Fruit fly (Drosophila melanogaster): ENCODE results near the gene CG3106.

The CG3106 gene

DNA sequence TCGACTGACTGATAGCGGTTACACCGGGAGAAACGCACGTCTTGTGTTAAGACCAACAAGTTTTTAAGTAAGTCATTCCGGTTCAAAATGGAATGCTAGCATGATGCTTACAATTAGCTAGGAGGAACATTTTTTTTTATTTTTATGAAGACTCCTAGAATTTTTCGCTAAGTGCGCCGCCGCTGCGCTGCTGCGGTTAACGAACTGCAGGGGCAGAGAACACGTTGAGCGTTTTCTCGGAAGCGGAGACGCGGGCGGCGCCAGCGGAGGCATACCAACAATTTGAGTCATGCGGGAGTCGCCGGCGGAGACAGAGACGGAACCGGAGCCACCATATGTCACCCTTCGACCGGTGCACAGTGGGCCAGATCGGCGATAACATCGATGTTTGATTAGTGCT, 16.7 kb downstream of the CG3106 start (continued):
- TF ChIP-seq Sry-δ (GFP tag; optimal IDR thresholded peaks at IDR 0.05) (peak; percentile 75), CG14860 (GFP tag; IDR thresholded peaks at IDR 0.05; ENCODE audit: partially characterized antibody) (no peak), Rfx (GFP tag; IDR thresholded peaks at IDR 0.05) (peak; percentile 97), CG8281 (tag; optimal IDR thresholded peaks at IDR 0.05) (peak; percentile 87), Ravus (GFP tag; IDR thresholded peaks at IDR 0.05) (peak; percentile 91), croc (GFP tag; conservative IDR thresholded peaks at IDR 0.05) (peak; percentile 95), CG9817 (tag; optimal IDR thresholded peaks at IDR 0.05) (peak; percentile 94), Dbx (GFP tag; IDR thresholded peaks at IDR 0.05) (peak; percentile 94), Nf-YC (tag; optimal IDR thresholded peaks at IDR 0.05) (peak; percentile 83), sima (GFP tag; optimal IDR thresholded peaks at IDR 0.05) (peak; percentile 88), CG17361 (GFP tag; IDR thresholded peaks at IDR 0.05) (peak; percentile 95), B-H1 (GFP tag; IDR thresholded peaks at IDR 0.05) (peak; percentile 95), CG3065 (GFP tag; optimal IDR thresholded peaks at IDR 0.05) (peak; percentile 93), hth (optimal IDR thresholded peaks at IDR 0.05) (no peak), slbo (GFP tag; IDR thresholded peaks at IDR 0.05) (peak; percentile 97), cwo (GFP tag; optimal IDR thresholded peaks at IDR 0.05) (peak; percentile 93), CG11456 (GFP tag; IDR thresholded peaks at IDR 0.05) (peak; percentile 97), PHDP (tag; optimal IDR thresholded peaks at IDR 0.05) (peak; percentile 94), CG3995 (GFP tag; optimal IDR thresholded peaks at IDR 0.05) (peak; percentile 72), chinmo (GFP tag; IDR thresholded peaks at IDR 0.05; ENCODE audit: partially characterized antibody) (peak; percentile 63; the same call in 1 of the 4 replicates), CG31365 (tag; optimal IDR thresholded peaks at IDR 0.05) (peak; percentile 81), NC2α (GFP tag; optimal IDR thresholded peaks at IDR 0.05) (peak; percentile 94), Gsc (GFP tag; IDR thresholded peaks at IDR 0.05) (peak; percentile 91), hb (GFP tag; IDR thresholded peaks at IDR 0.05; ENCODE audit: partially characterized antibody) (no peak), BtbVII (GFP tag; optimal IDR thresholded peaks at IDR 0.05) (peak; percentile 96), CG9876 (GFP tag; optimal IDR thresholded peaks at IDR 0.05) (peak; percentile 95), Meics (GFP tag; optimal IDR thresholded peaks at IDR 0.05) (peak; percentile 94), Fer1 (GFP tag; optimal IDR thresholded peaks at IDR 0.05) (peak; percentile 97), z (GFP tag; IDR thresholded peaks at IDR 0.05) (peak; percentile 79), zfh2 (GFP tag; optimal IDR thresholded peaks at IDR 0.05) (peak; percentile 95), Rx (GFP tag; IDR thresholded peaks at IDR 0.05) (peak; percentile 96), Lim3 (GFP tag; IDR thresholded peaks at IDR 0.05) (peak; percentile 86), Pdp1 (GFP tag; optimal IDR thresholded peaks at IDR 0.05) (peak; percentile 97), lmd (GFP tag; IDR thresholded peaks at IDR 0.05) (peak; percentile 96), CG15269 (tag; optimal IDR thresholded peaks at IDR 0.05) (peak; percentile 97), shn (GFP tag; optimal IDR thresholded peaks at IDR 0.05) (peak; percentile 94), CG7928 (GFP tag; optimal IDR thresholded peaks at IDR 0.05) (peak; percentile 70), lab (GFP tag; optimal IDR thresholded peaks at IDR 0.05) (peak; percentile 98), CG32532 (GFP tag; IDR thresholded peaks at IDR 0.05) (peak; percentile 92), salm (tag; optimal IDR thresholded peaks at IDR 0.05) (peak; percentile 95), CG10209 (GFP tag; optimal IDR thresholded peaks at IDR 0.05) (peak; percentile 96), ap (GFP tag; IDR thresholded peaks at IDR 0.05) (peak; percentile 95), Xrp1 (GFP tag; IDR thresholded peaks at IDR 0.05) (peak; percentile 98), CkIIα-i1 (GFP tag; IDR thresholded peaks at IDR 0.05) (peak; percentile 85), CG33213 (GFP tag; optimal IDR thresholded peaks at IDR 0.05) (peak; percentile 97), Doc3 (GFP tag; IDR thresholded peaks at IDR 0.05; ENCODE audit: partially characterized antibody) (no peak), pzg (GFP tag; optimal IDR thresholded peaks at IDR 0.05) (peak; percentile 17), CG14441 (GFP tag; IDR thresholded peaks at IDR 0.05) (peak; percentile 98), ftz-f1 (GFP tag; optimal IDR thresholded peaks at IDR 0.05) (peak; percentile 77), tll (GFP tag; optimal IDR thresholded peaks at IDR 0.05) (peak in 1 of 2 experiments; percentile 56), Tbp (GFP tag; optimal IDR thresholded peaks at IDR 0.05) (no peak)
